Worm (Caenorhabditis elegans): ENCODE measurements around the gene W04E12.9.
A peak's percentile ranks its signal among the peaks of the same experiment; 100 is the strongest.

Gene W04E12.9

DNA sequence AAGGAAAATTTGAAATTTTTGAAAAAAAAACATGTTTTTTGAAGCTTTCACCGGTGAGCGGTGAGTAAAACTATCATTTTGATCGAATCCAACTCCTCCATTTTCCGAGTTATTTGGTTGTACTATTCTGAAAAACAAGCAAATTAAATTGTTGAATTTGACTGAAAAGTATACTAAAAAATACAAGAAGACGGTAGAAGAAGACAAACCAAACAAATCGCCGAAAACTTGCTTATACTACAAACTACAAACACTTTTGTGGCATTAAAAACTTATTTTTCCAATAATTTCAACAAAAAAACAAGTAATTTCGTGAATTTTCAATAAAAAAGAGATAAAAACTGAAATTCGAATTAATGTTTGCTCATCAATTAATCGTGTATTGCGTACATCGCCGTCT, 22.3 kb downstream of the W04E12.9 start, which contains the start of gene fbxa-194:
Gene fbxa-194, minus strand, starts transcription at position 101 of the 400 bp plus-strand sequence.
- TF ChIP-seq grh-1 (GFP tag; IDR thresholded peaks at IDR 0.05) (no peak), swsn-7 (tag; optimal IDR thresholded peaks at IDR 0.05) (no peak), nhr-11 (tag; optimal IDR thresholded peaks at IDR 0.05) (no peak), C34B4.2 (tag; optimal IDR thresholded peaks at IDR 0.05) (no peak), zip-4 (GFP tag; optimal IDR thresholded peaks at IDR 0.05) (no peak), dsc-1 (tag; optimal IDR thresholded peaks at IDR 0.05) (no peak), elt-2 (tag; optimal IDR thresholded peaks at IDR 0.05) (no peak), pag-3 (tag; optimal IDR thresholded peaks at IDR 0.05; ENCODE audit: borderline replicate concordance, insufficient read depth) (no peak), tbx-2 (tag; optimal IDR thresholded peaks at IDR 0.05) (no peak)

DNA sequence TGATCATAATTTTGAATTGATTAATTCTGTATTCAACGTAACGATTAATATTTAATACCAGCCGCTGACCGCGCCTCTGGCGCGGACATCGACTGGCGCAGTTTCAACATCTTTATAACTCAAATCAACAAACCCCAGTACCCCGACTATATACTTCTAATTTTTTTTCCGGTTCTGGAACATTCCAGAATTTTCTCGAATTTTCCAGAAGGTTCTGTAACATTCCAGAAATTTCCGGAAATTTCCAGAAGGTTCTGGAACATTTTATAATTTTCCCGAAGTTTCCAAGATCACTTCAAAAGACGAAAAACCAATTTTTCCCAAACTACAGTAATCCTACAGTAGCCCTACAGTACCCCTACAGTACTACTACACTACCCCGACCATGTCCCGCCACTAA, 22.9 kb downstream of the W04E12.9 start:
- no peak for TF ChIP-seq mef-2 (tag; optimal IDR thresholded peaks at IDR 0.05)
- no peak for TF ChIP-seq lin-14 (GFP tag; optimal IDR thresholded peaks at IDR 0.05)
- no peak for TF ChIP-seq aly-2 (tag; optimal IDR thresholded peaks at IDR 0.05)
- TF ChIP-seq fkh-8 (tag; optimal IDR thresholded peaks at IDR 0.05), result no peak
- TF ChIP-seq rnt-1 (tag; optimal IDR thresholded peaks at IDR 0.05), result no peak
- no peak for TF ChIP-seq pag-3 (tag; optimal IDR thresholded peaks at IDR 0.05; ENCODE audit: borderline replicate concordance, insufficient read depth)
- TF ChIP-seq swsn-7 (tag; optimal IDR thresholded peaks at IDR 0.05), result no peak

DNA sequence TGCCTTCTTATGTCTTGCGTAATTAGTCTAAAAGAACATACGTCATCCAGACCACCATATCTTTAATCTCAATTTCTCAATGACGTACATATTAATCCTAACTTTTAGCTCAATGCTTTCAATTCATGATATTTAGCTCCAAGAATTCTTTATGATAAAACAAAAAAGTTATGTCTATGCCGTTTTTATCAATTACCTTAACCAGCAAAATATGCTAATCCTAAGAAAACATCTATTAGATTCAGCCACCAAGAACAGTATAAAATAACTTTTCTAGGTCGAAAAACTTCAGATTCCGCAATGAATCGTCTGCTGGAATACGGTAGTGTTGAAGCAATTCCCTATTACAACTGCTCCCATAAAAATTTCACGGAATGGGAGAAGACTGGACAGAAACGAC, 27.5 kb downstream of the W04E12.9 start, which contains the start of gene srt-45:
Gene srt-45, plus strand, starts transcription at position 301 of the 400 bp plus-strand sequence.
- no peak for TF ChIP-seq ama-1 (optimal IDR thresholded peaks at IDR 0.05)
- TF ChIP-seq aly-2 (tag; optimal IDR thresholded peaks at IDR 0.05), result no peak
- no peak for TF ChIP-seq zip-4 (GFP tag; optimal IDR thresholded peaks at IDR 0.05)
- no peak for TF ChIP-seq hlh-17 (GFP tag; optimal IDR thresholded peaks at IDR 0.05; ENCODE audit: borderline replicate concordance)
- TF ChIP-seq egl-13 (tag; optimal IDR thresholded peaks at IDR 0.05), result no peak
- TF ChIP-seq ztf-11 (tag; optimal IDR thresholded peaks at IDR 0.05), result no peak
- TF ChIP-seq nhr-11 (tag; optimal IDR thresholded peaks at IDR 0.05), result no peak
- no peak for TF ChIP-seq snu-23 (GFP tag; optimal IDR thresholded peaks at IDR 0.05)
- no peak for TF ChIP-seq sptf-1 (tag; optimal IDR thresholded peaks at IDR 0.05)
- TF ChIP-seq tbx-2 (tag; optimal IDR thresholded peaks at IDR 0.05), result no peak
- no peak for TF ChIP-seq nhr-19 (GFP tag; conservative IDR thresholded peaks at IDR 0.05)
- TF ChIP-seq egl-27 (tag; optimal IDR thresholded peaks at IDR 0.05), result no peak
- no peak for TF ChIP-seq hpl-2 (GFP tag; optimal IDR thresholded peaks at IDR 0.05)
- no peak for TF ChIP-seq nhr-90 (tag; optimal IDR thresholded peaks at IDR 0.05; ENCODE audit: poor library complexity)

- TF ChIP-seq ceh-82 (tag; optimal IDR thresholded peaks at IDR 0.05) (no peak), nhr-90 (tag; optimal IDR thresholded peaks at IDR 0.05; ENCODE audit: poor library complexity) (no peak), elt-2 (tag; optimal IDR thresholded peaks at IDR 0.05) (peak; percentile 54), tlp-1 (tag; optimal IDR thresholded peaks at IDR 0.05) (peak; percentile 14), lir-3 (tag; optimal IDR thresholded peaks at IDR 0.05; ENCODE audit: poor library complexity) (no peak), nhr-71 (tag; optimal IDR thresholded peaks at IDR 0.05) (no peak), elt-3 (tag; optimal IDR thresholded peaks at IDR 0.05) (no peak), ces-1 (GFP tag; optimal IDR thresholded peaks at IDR 0.05) (no peak), C16A3.4 (tag; optimal IDR thresholded peaks at IDR 0.05) (no peak), lin-35 (GFP tag; optimal IDR thresholded peaks at IDR 0.05) (no peak), fkh-10 (GFP tag; optimal IDR thresholded peaks at IDR 0.05) (no peak), aly-2 (tag; optimal IDR thresholded peaks at IDR 0.05) (no peak), ceh-63 (GFP tag; optimal IDR thresholded peaks at IDR 0.05) (no peak), vab-15 (tag; optimal IDR thresholded peaks at IDR 0.05) (no peak)
These were observed 32.0 kb downstream of the W04E12.9 start, which contains the start of gene clec-258 for ce11 chrV:19788360-19788759. TSS of gene clec-258 (plus strand) at chrV:19788440.

All from whole organism, L1 larva.